Worm (Caenorhabditis elegans) whole organism, L1 larva: ENCODE data around the gene rhy-1.

Experiments
- alr-1 ChIP-seq: fragments of 200-800 bp; sonication (Bioruptor generic); optimal IDR thresholded peaks from 2 replicates; lab custom pipeline; 2018; ENCODE audit warnings: borderline replicate concordance, mild to moderate bottlenecking, missing genetic modification characterization, missing compliant biosample characterization
- ceh-88 ChIP-seq: fragments of 200-800 bp; sonication (Bioruptor generic); IDR thresholded peaks from 2 replicates; pipeline ENCODE4 v1.3.6; 2022; ENCODE audit warnings: missing genetic modification characterization, missing compliant biosample characterization
- dpl-1 ChIP-seq, 3 experiments: fragments of 150-350 bp in 2 of 3; sonication (generic microtip) in 1 of 3; optimal IDR thresholded peaks; 2 replicates each; lab custom pipeline; 2014 to 2017; ENCODE audit warnings: missing biosample characterization in 3 of 3, missing genetic modification characterization in 3 of 3, missing genetic modification reagents in 3 of 3
- isw-1 ChIP-seq: fragments of 200-800 bp; sonication (Bioruptor generic); IDR thresholded peaks from 2 replicates; pipeline ENCODE4 v1.3.6; 2022; ENCODE audit warnings: missing genetic modification characterization, missing compliant biosample characterization
- lin-14 ChIP-seq: fragments of 200-800 bp; sonication (Bioruptor generic); optimal IDR thresholded peaks from 2 replicates; lab custom pipeline; 2018; ENCODE audit warnings: mild to moderate bottlenecking, missing genetic modification characterization, moderate library complexity, missing compliant biosample characterization
- nhr-12 ChIP-seq: sonication (generic microtip); optimal IDR thresholded peaks from 2 replicates; lab custom pipeline; 2017; ENCODE audit warnings: missing biosample characterization, missing genetic modification characterization
- nhr-20 ChIP-seq: sonication (generic microtip); optimal IDR thresholded peaks from 2 replicates; lab custom pipeline; 2016; ENCODE audit warnings: mild to moderate bottlenecking, missing genetic modification characterization, missing compliant biosample characterization
- nhr-76 ChIP-seq: sonication (generic microtip); optimal IDR thresholded peaks from 2 replicates; lab custom pipeline; 2017; ENCODE audit warnings: missing biosample characterization, missing genetic modification characterization
- zip-4 ChIP-seq: fragments of 200-800 bp; sonication (Bioruptor generic); optimal IDR thresholded peaks from 2 replicates; lab custom pipeline; 2018; ENCODE audit warnings: mild to moderate bottlenecking, missing genetic modification characterization, moderate library complexity, missing compliant biosample characterization

DNA sequence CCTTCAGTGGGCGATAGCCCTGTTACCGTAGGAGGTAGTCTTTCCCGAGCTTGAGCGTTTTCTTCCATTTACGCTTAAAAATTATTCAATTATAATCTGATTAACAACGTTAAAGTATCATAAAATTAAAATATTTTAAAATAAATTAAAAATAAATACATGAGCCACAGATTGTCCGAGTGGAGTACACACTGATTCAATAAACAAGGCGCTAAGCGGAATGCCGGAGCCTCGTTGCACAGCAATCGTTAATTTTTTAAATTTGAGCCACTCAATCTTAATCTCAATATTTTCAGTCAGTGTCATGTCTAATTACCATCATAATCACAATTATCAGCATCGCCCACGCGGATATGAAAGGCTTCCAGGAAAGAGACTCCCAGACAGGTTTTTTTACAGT is 15.9 kb downstream of the rhy-1 start, which contains the start of the genes sec-5 and pir-1:
- peak; percentile 45 for TF ChIP-seq nhr-20 (tag; lab: Kevin White, UChicago)
- peak in 1 of 3 experiments; percentile 53 for TF ChIP-seq dpl-1 (GFP tag; optimal IDR thresholded peaks at IDR 0.05; lab: Kevin White, UChicago)
- no peak for TF ChIP-seq zip-4 (GFP tag; lab: Kevin White, UChicago)
- peak; percentile 59 for TF ChIP-seq lin-14 (GFP tag; lab: Kevin White, UChicago)
- TF ChIP-seq isw-1: peak; percentile 28
- TF ChIP-seq nhr-76 (tag; lab: Kevin White, UChicago): no peak
- no peak for TF ChIP-seq alr-1 (tag; lab: Kevin White, UChicago)
- no peak for TF ChIP-seq nhr-12 (tag; lab: Kevin White, UChicago)
- TF ChIP-seq ceh-88 (GFP tag; lab: Robert Waterston, UW): no peak
